Worm (Caenorhabditis elegans): Measurements from ENCODE around the gene cha-1.

DNA sequence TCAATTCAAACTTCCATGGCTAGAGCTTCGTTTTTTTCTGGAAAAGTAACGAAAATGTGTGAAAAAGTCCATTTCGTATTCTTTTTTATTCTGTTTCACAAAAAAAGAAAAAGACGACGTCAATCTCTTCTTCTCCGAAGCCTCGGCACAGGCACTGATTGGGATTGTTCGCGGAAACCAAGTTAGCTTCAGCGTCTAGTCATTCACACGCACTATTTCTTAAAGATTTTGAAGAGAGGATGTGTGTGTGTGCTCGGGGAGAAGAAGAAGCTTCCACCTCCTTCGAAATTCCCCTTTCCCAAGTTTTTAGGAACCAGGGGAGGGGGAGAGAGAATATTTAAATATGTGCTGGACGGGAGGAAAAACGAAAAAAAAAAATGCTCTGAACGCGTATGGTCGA, 1.9 kb upstream of the cha-1 start:
- TF ChIP-seq unc-62 (GFP tag; optimal IDR thresholded peaks at IDR 0.05) (no peak), elt-1 (tag; optimal IDR thresholded peaks at IDR 0.05; ENCODE audit: borderline replicate concordance, insufficient read depth) (no peak), unc-120 (tag; optimal IDR thresholded peaks at IDR 0.05; ENCODE audit: poor library complexity, severe bottlenecking) (no peak), nhr-237 (tag; optimal IDR thresholded peaks at IDR 0.05) (no peak), nhr-28 (tag; optimal IDR thresholded peaks at IDR 0.05) (no peak), lsy-2 (tag; optimal IDR thresholded peaks at IDR 0.05) (no peak), mep-1 (tag; optimal IDR thresholded peaks at IDR 0.05) (no peak), snpc-4 (tag; optimal IDR thresholded peaks at IDR 0.05) (no peak), elt-3 (tag; optimal IDR thresholded peaks at IDR 0.05) (no peak), drap-1 (GFP tag; optimal IDR thresholded peaks at IDR 0.05) (no peak), lin-32 (GFP tag; optimal IDR thresholded peaks at IDR 0.05) (no peak), lin-13 (tag; optimal IDR thresholded peaks at IDR 0.05) (no peak), sptf-1 (tag; optimal IDR thresholded peaks at IDR 0.05) (no peak), unc-39 (tag; optimal IDR thresholded peaks at IDR 0.05) (no peak)
